Fruit fly (Drosophila melanogaster): Measurements from ENCODE around the gene mid.

Gene mid

DNA sequence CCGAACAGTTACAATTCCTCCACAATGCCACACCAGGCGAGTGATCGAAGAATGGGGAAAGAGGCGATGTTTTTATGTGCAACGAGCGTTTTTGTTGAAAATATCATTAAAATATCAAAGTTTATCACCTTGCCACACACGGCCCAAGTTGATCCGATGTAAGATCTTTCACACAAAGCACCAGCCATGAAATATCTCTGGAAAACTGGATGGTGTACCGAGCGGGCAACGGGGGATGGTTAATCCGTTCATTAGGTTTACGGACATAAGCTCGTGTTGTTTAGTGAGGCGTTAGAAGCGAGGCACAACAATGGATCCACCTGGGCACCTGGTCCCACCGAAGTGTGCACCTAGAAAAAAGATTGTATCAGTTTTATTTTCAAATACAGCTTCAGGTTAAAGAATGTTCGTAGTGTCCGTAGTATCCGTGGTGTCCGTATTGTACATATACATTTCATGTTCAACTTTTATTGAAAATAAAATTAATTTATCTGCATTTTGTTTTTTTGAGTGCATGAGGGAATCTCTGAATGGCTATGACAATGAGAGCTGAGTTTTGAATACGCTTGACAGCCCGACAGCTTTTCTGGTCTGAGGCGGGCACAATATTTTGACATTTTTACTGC lies 35.1 kb downstream of the mid start (continued):
- TF ChIP-seq CG13296 (GFP tag; optimal IDR thresholded peaks at IDR 0.05) (peak; percentile 41), HmgZ (tag; optimal IDR thresholded peaks at IDR 0.05) (peak; percentile 12), Dek (tag; optimal IDR thresholded peaks at IDR 0.05) (peak; percentile 36), CG9215 (GFP tag; IDR thresholded peaks at IDR 0.05) (peak; percentile 18; the same call in 1 of the 2 replicates), Hr51 (GFP tag; optimal IDR thresholded peaks at IDR 0.05) (peak in 1 of 2 experiments; percentile 49), CG2199 (GFP tag; IDR thresholded peaks at IDR 0.05) (no peak), Asciz (GFP tag; optimal IDR thresholded peaks at IDR 0.05) (peak; percentile 36), btn (GFP tag; optimal IDR thresholded peaks at IDR 0.05) (no peak), chn (GFP tag; optimal IDR thresholded peaks at IDR 0.05) (peak; percentile 40), ATbp (GFP tag; optimal IDR thresholded peaks at IDR 0.05) (peak; percentile 52), ems (GFP tag; optimal IDR thresholded peaks at IDR 0.05) (peak; percentile 51), Ssrp (tag; optimal IDR thresholded peaks at IDR 0.05) (peak; percentile 58), CG18764 (GFP tag; optimal IDR thresholded peaks at IDR 0.05) (peak; percentile 4), row (GFP tag; IDR thresholded peaks at IDR 0.05) (peak; percentile 68), Ravus (GFP tag; IDR thresholded peaks at IDR 0.05) (no peak), CG31224 (GFP tag; IDR thresholded peaks at IDR 0.05) (peak; percentile 22; the same call in 1 of the 2 replicates), Abd-B (GFP tag; optimal IDR thresholded peaks at IDR 0.05) (peak; percentile 45), al (GFP tag; IDR thresholded peaks at IDR 0.05) (peak; percentile 60), en (GFP tag; optimal IDR thresholded peaks at IDR 0.05) (peak; percentile 13), Meics (GFP tag; optimal IDR thresholded peaks at IDR 0.05) (peak; percentile 40), CG13894 (tag; optimal IDR thresholded peaks at IDR 0.05) (no peak), hbn (GFP tag; IDR thresholded peaks at IDR 0.05; ENCODE audit: partially characterized antibody) (no peak), luna (GFP tag; optimal IDR thresholded peaks at IDR 0.05) (no peak), PHDP (tag; optimal IDR thresholded peaks at IDR 0.05) (peak; percentile 64), ERR (GFP tag; optimal IDR thresholded peaks at IDR 0.05) (no peak), CG2712 (tag; optimal IDR thresholded peaks at IDR 0.05) (peak; percentile 81), CG3726 (GFP tag; IDR thresholded peaks at IDR 0.05) (no peak), maf-S (GFP tag; optimal IDR thresholded peaks at IDR 0.05) (no peak), NfI (GFP tag; optimal IDR thresholded peaks at IDR 0.05) (peak; percentile 53), CG4328 (GFP tag; optimal IDR thresholded peaks at IDR 0.05) (no peak), CG4424 (GFP tag; optimal IDR thresholded peaks at IDR 0.05) (peak; percentile 68), lab (GFP tag; optimal IDR thresholded peaks at IDR 0.05) (peak; percentile 50), CG12659 (GFP tag; optimal IDR thresholded peaks at IDR 0.05) (peak; percentile 25), CG9609 (GFP tag; optimal IDR thresholded peaks at IDR 0.05) (no peak), vvl (GFP tag; IDR thresholded peaks at IDR 0.05) (peak; percentile 65), lov (optimal IDR thresholded peaks at IDR 0.05) (no peak), lov (GFP tag; IDR thresholded peaks at IDR 0.05) (no peak), CG13123 (GFP tag; optimal IDR thresholded peaks at IDR 0.05) (no peak), ash1 (GFP tag; optimal IDR thresholded peaks at IDR 0.05) (no peak), CG11085 (GFP tag; IDR thresholded peaks at IDR 0.05) (peak; percentile 50; the same call in 1 of the 2 replicates), gro (GFP tag; optimal IDR thresholded peaks at IDR 0.05) (peak; percentile 14), CG8765 (GFP tag; IDR thresholded peaks at IDR 0.05) (no peak), wek (GFP tag; optimal IDR thresholded peaks at IDR 0.05) (peak; percentile 25), CG11247 (GFP tag; IDR thresholded peaks at IDR 0.05) (peak; percentile 35; the same call in 1 of the 2 replicates), Chrac-16 (GFP tag; optimal IDR thresholded peaks at IDR 0.05) (peak; percentile 39), dimm (GFP tag; IDR thresholded peaks at IDR 0.05) (no peak), CG4360 (GFP tag; IDR thresholded peaks at IDR 0.05) (no peak), Usf (GFP tag; optimal IDR thresholded peaks at IDR 0.05) (peak; percentile 7), CG5953 (GFP tag; IDR thresholded peaks at IDR 0.05) (no peak), CG6765 (GFP tag; optimal IDR thresholded peaks at IDR 0.05) (no peak), CG6654 (GFP tag; optimal IDR thresholded peaks at IDR 0.05) (no peak)

Measured in whole organism, embryonic.